Worm (Caenorhabditis elegans): Measurements from ENCODE around the gene ins-32.
"Not testable (repeated sequence)": the region's sequence is repeated elsewhere in the genome, so short reads cannot be mapped to it uniquely, and the experiment has no call there.

The ins-32 gene

ce11 chrII:3827801-3828200 lies 24.7 kb upstream of the ins-32 start, which contains the start of gene F54D10.8:
F54D10.8 (minus strand) TSS chrII:3827901.
- TF ChIP-seq unc-86 (tag; optimal IDR thresholded peaks at IDR 0.05) (no peak), elt-2 (tag; optimal IDR thresholded peaks at IDR 0.05) (no peak), ceh-24 (tag; optimal IDR thresholded peaks at IDR 0.05) (no peak), pat-9 (tag; optimal IDR thresholded peaks at IDR 0.05) (no peak), dmd-4 (tag; optimal IDR thresholded peaks at IDR 0.05; ENCODE audit: borderline replicate concordance) (no peak), pax-1 (tag; optimal IDR thresholded peaks at IDR 0.05) (no peak), hlh-8 (tag; optimal IDR thresholded peaks at IDR 0.05) (no peak), sox-4 (tag; optimal IDR thresholded peaks at IDR 0.05) (no peak), nhr-11 (tag; optimal IDR thresholded peaks at IDR 0.05) (no peak), npax-4 (tag; optimal IDR thresholded peaks at IDR 0.05) (no peak), ets-4 (tag; optimal IDR thresholded peaks at IDR 0.05) (no peak), hlh-6 (tag; optimal IDR thresholded peaks at IDR 0.05) (no peak), ceh-34 (tag; optimal IDR thresholded peaks at IDR 0.05) (no peak), ceh-19 (GFP tag; optimal IDR thresholded peaks at IDR 0.05) (no peak), pha-2 (tag; optimal IDR thresholded peaks at IDR 0.05) (no peak)

ce11 chrII:3823855-3824254 lies 20.7 kb upstream of the ins-32 start, which contains the start of gene skr-15:
skr-15 (plus strand) TSS chrII:3824155.
- TF ChIP-seq fkh-6 (tag; optimal IDR thresholded peaks at IDR 0.05) (no peak), sox-2 (GFP tag; IDR thresholded peaks at IDR 0.05) (no peak)

DNA sequence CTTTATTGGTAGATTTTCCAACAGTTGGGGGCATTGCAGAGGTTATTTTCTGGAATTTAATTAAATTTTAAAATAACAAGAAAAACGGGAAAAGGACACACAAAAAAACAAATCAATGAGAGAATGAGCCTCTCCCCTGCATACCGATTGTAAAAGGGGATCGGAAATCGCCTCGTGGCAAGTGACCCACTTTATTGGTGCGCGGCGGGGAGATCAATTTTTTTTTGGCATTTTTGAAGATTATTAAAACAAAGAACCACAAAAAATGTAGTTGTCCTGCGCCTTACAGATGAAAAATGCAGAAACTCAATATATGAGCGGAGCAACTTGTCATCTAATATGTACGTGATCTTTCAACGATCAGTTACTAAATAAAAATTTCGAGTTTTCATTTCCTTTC lies 18.1 kb upstream of the ins-32 start, which contains the start of gene F54D10.7:
F54D10.7 (minus strand) TSS at position 49 of the 400 bp plus-strand sequence.
- TF ChIP-seq pag-3 (tag; optimal IDR thresholded peaks at IDR 0.05; ENCODE audit: borderline replicate concordance): no peak
- TF ChIP-seq K09A11.1 (tag; optimal IDR thresholded peaks at IDR 0.05; ENCODE audit: insufficient read depth): no peak
- TF ChIP-seq ceh-31 (tag; optimal IDR thresholded peaks at IDR 0.05): no peak
- TF ChIP-seq hlh-13 (GFP tag; optimal IDR thresholded peaks at IDR 0.05): no peak
- no peak for TF ChIP-seq gmeb-2 (tag; optimal IDR thresholded peaks at IDR 0.05)
- TF ChIP-seq Y22D7AL.16 (tag; optimal IDR thresholded peaks at IDR 0.05): no peak
- TF ChIP-seq C38D4.7 (GFP tag; optimal IDR thresholded peaks at IDR 0.05): no peak
- no peak for TF ChIP-seq ahr-1 (tag; optimal IDR thresholded peaks at IDR 0.05)

- not testable (repeated sequence) for TF ChIP-seq hlh-13 (GFP tag; optimal IDR thresholded peaks at IDR 0.05); ceh-6 (GFP tag; optimal IDR thresholded peaks at IDR 0.05); ceh-48 (tag; optimal IDR thresholded peaks at IDR 0.05)
Measured at ce11 chrII:3816251-3816849, 13.2 kb upstream of the ins-32 start, which contains the start of gene fbxa-24. fbxa-24 (plus strand) TSS chrII:3816526.

ce11 chrII:3815445-3816208 lies 12.5 kb upstream of the ins-32 start:
- TF ChIP-seq elt-2 (tag; optimal IDR thresholded peaks at IDR 0.05) (peak; percentile 33), C08G9.2 (tag; optimal IDR thresholded peaks at IDR 0.05) (no peak), ttx-3 (tag; optimal IDR thresholded peaks at IDR 0.05) (no peak), K02D7.2 (tag; optimal IDR thresholded peaks at IDR 0.05) (no peak)

- no peak for TF ChIP-seq ceh-24 (tag; optimal IDR thresholded peaks at IDR 0.05)
- TF ChIP-seq F13H6.1 (tag; optimal IDR thresholded peaks at IDR 0.05): no peak
- no peak for TF ChIP-seq ceh-14 (tag; optimal IDR thresholded peaks at IDR 0.05)
- no peak for TF ChIP-seq ahr-1 (tag; optimal IDR thresholded peaks at IDR 0.05)
- no peak for TF ChIP-seq elt-4 (tag; optimal IDR thresholded peaks at IDR 0.05)
- no peak for TF ChIP-seq odd-2 (tag; optimal IDR thresholded peaks at IDR 0.05)
- no peak for TF ChIP-seq unc-55 (GFP tag; optimal IDR thresholded peaks at IDR 0.05)
- TF ChIP-seq ceh-2 (tag; optimal IDR thresholded peaks at IDR 0.05): no peak
- TF ChIP-seq npax-4 (tag; optimal IDR thresholded peaks at IDR 0.05): no peak
- no peak for TF ChIP-seq mec-3 (tag; optimal IDR thresholded peaks at IDR 0.05; ENCODE audit: borderline replicate concordance)
- no peak for TF ChIP-seq sdc-2 (tag; optimal IDR thresholded peaks at IDR 0.05)
- no peak for TF ChIP-seq elt-2 (tag; optimal IDR thresholded peaks at IDR 0.05)
- no peak for TF ChIP-seq pag-3 (tag; optimal IDR thresholded peaks at IDR 0.05; ENCODE audit: borderline replicate concordance)
- no peak for TF ChIP-seq K09A11.1 (tag; optimal IDR thresholded peaks at IDR 0.05; ENCODE audit: insufficient read depth)
- no peak for TF ChIP-seq pha-2 (tag; optimal IDR thresholded peaks at IDR 0.05)
- no peak for TF ChIP-seq unc-86 (tag; optimal IDR thresholded peaks at IDR 0.05)
Measured at ce11 chrII:3811816-3812332, 8.8 kb upstream of the ins-32 start, which contains the start of gene lido-15. lido-15 (plus strand) TSS chrII:3812282.
